Worm (Caenorhabditis elegans) whole organism, L1 larva: Measurements from ENCODE around the gene dpm-1.

ENCODE experiments used
- C16A3.4 ChIP-seq: fragments of 150-350 bp; optimal IDR thresholded peaks from 2 replicates; lab custom pipeline; 2014; ENCODE audit warnings: missing biosample characterization, missing genetic modification characterization
- ceh-82 ChIP-seq, 3 experiments: fragments of 150-350 bp in 1 of 3; sonication (generic microtip) in 2 of 3; optimal IDR thresholded peaks; 2 replicates each; lab custom pipeline; 2014 to 2017; ENCODE audit warnings: missing biosample characterization in 3 of 3, missing genetic modification characterization in 3 of 3
- lin-14 ChIP-seq: fragments of 200-800 bp; sonication (Bioruptor generic); optimal IDR thresholded peaks from 2 replicates; lab custom pipeline; 2018; ENCODE audit warnings: mild to moderate bottlenecking, missing genetic modification characterization, moderate library complexity, missing compliant biosample characterization
- nhr-11 ChIP-seq: fragments of 150-350 bp; optimal IDR thresholded peaks from 2 replicates; lab custom pipeline; 2014; ENCODE audit warnings: missing biosample characterization, missing genetic modification characterization

DNA sequence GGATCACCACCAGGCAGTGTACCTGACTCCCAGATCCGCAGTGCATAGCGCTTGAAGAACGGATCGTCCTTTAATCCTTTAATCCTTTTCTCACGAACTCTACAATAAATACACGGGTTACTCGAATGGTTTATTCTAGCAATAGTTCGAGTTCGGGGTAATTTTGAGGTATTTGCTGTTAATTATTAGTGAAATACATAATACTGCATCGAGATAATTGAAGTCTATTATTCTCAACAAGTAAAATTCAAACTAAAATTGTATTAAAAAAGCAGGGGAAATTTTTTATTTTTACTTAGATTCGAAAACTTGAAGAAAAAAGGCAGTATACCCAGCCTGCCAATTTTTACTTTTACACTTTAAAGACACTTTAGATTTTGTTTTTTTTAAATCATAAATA, 35.5 kb upstream of the dpm-1 start, which contains the start of gene kgb-1:
- no peak for TF ChIP-seq ceh-82 (tag; optimal IDR thresholded peaks at IDR 0.05; lab: Kevin White, UChicago)
- TF ChIP-seq lin-14 (GFP tag; lab: Kevin White, UChicago), result no peak
- no peak for TF ChIP-seq nhr-11 (tag; lab: Kevin White, UChicago)
- TF ChIP-seq C16A3.4, result no peak
